Worm (Caenorhabditis elegans): ENCODE results near the gene C17F4.11.

DNA sequence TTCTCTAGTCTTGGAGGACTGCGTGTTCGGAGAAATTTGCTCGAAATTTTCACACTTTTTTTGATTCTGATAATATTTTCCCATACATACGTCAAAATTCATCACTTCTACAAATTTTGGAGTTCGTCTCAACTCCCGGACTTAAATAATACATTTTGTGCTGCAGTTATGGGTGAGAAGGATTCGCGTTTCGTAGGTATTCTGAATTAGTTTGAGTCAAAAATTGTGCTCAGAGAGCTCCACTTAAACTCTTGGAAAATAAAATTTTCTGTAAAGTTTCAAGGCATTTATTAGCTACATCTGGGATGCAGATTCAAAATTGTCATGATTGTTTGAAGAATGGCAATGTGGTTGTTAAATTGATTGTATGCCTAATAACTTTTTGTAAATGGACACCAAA is 23.4 kb upstream of the C17F4.11 start, which contains the start of gene ZC239.4:
- no peak for TF ChIP-seq snpc-4 (GFP tag; optimal IDR thresholded peaks at IDR 0.05)
- no peak for TF ChIP-seq snpc-4 (tag; optimal IDR thresholded peaks at IDR 0.05)
- no peak for TF ChIP-seq let-526 (GFP tag; IDR thresholded peaks at IDR 0.05)
- TF ChIP-seq ccch-3 (GFP tag; optimal IDR thresholded peaks at IDR 0.05): no peak
- no peak for TF ChIP-seq ama-1 (optimal IDR thresholded peaks at IDR 0.05)
- TF ChIP-seq ama-1 (GFP tag; optimal IDR thresholded peaks at IDR 0.05): no peak
- TF ChIP-seq unc-130 (GFP tag; optimal IDR thresholded peaks at IDR 0.05): no peak
- no peak for TF ChIP-seq nfyb-1 (GFP tag; IDR thresholded peaks at IDR 0.05)
- TF ChIP-seq ceh-79 (tag; optimal IDR thresholded peaks at IDR 0.05): no peak
- TF ChIP-seq ets-4 (GFP tag; optimal IDR thresholded peaks at IDR 0.05): no peak
- no peak for TF ChIP-seq zfh-2 (GFP tag; conservative IDR thresholded peaks at IDR 0.05)
- no peak for TF ChIP-seq F49E8.2 (tag; optimal IDR thresholded peaks at IDR 0.05; ENCODE audit: insufficient read depth)
